Fruit fly (Drosophila melanogaster) whole organism, embryonic: ENCODE results near the gene mag.

Experiments used
- Asciz ChIP-seq: fragments of 200-800 bp; sonication (Bioruptor generic); optimal IDR thresholded peaks from 2 replicates; lab custom pipeline; 2017; ENCODE audit warnings: missing biosample characterization, mild to moderate bottlenecking, missing genetic modification characterization, missing genetic modification reagents
- CG10267 ChIP-seq: fragments of 200-800 bp; sonication (Bioruptor generic); optimal IDR thresholded peaks from 2 replicates; lab custom pipeline; 2018; ENCODE audit warnings: missing biosample characterization, mild to moderate bottlenecking, missing genetic modification characterization, moderate library complexity
- CG10959 ChIP-seq: fragments of 200-800 bp; sonication (Bioruptor generic); IDR thresholded peaks from 2 replicates; pipeline ENCODE4 v1.3.6; 2022; ENCODE audit warnings: missing biosample characterization, missing genetic modification characterization
- CG12391 ChIP-seq: fragments of 200-800 bp; sonication (Bioruptor generic); optimal IDR thresholded peaks from 3 replicates; lab custom pipeline; 2018; ENCODE audit warnings: missing biosample characterization, mild to moderate bottlenecking, missing genetic modification characterization, moderate library complexity
- CG13424 ChIP-seq: fragments of 200-800 bp; sonication (Bioruptor generic); optimal IDR thresholded peaks from 2 replicates; lab custom pipeline; 2019; ENCODE audit warnings: missing biosample characterization, mild to moderate bottlenecking, missing genetic modification characterization, moderate library complexity
- CG13624 ChIP-seq: fragments of 200-800 bp; sonication (Bioruptor generic); optimal IDR thresholded peaks from 2 replicates; lab custom pipeline; 2016; ENCODE audit warnings: missing biosample characterization, missing genetic modification characterization
- CG13894 ChIP-seq: fragments of 200-800 bp; sonication (Bioruptor generic); optimal IDR thresholded peaks from 3 replicates; lab custom pipeline; 2018; ENCODE audit warnings: missing biosample characterization, mild to moderate bottlenecking, missing genetic modification characterization, moderate library complexity
- CG14441 ChIP-seq: fragments of 200-800 bp; sonication (Bioruptor generic); IDR thresholded peaks from 2 replicates; pipeline ENCODE4 v1.3.6; 2022; ENCODE audit warnings: missing biosample characterization, missing genetic modification characterization
- CG15269 ChIP-seq: fragments of 200-800 bp; sonication (Bioruptor generic); optimal IDR thresholded peaks from 2 replicates; lab custom pipeline; 2018; ENCODE audit warnings: missing biosample characterization, mild to moderate bottlenecking, missing genetic modification characterization, moderate library complexity
- CG16863 ChIP-seq: fragments of 200-800 bp; sonication (Bioruptor generic); optimal IDR thresholded peaks from 3 replicates; lab custom pipeline; 2016; ENCODE audit warnings: missing biosample characterization, missing genetic modification characterization
- CG2678 ChIP-seq: fragments of 200-800 bp; sonication (Bioruptor generic); optimal IDR thresholded peaks from 3 replicates; lab custom pipeline; 2019; ENCODE audit warnings: missing biosample characterization, mild to moderate bottlenecking, missing genetic modification characterization, moderate library complexity
- CG30403 ChIP-seq: fragments of 200-800 bp; sonication (Bioruptor generic); optimal IDR thresholded peaks from 3 replicates; lab custom pipeline; 2016; ENCODE audit warnings: missing biosample characterization, missing genetic modification characterization
- CG33557 ChIP-seq: fragments of 200-800 bp; sonication (Bioruptor generic); optimal IDR thresholded peaks from 2 replicates; lab custom pipeline; 2019; ENCODE audit warnings: missing biosample characterization, mild to moderate bottlenecking, missing genetic modification characterization, moderate library complexity
- CG34422 ChIP-seq: fragments of 200-800 bp; sonication (Bioruptor generic); IDR thresholded peaks from 3 replicates; pipeline ENCODE4 v1.3.6; 2022; ENCODE audit warnings: missing biosample characterization, missing genetic modification characterization
- CG4404 ChIP-seq: fragments of 200-800 bp; sonication (Bioruptor generic); IDR thresholded peaks from 2 replicates; pipeline ENCODE4 v1.3.6; 2022; ENCODE audit warnings: missing biosample characterization, missing genetic modification characterization
- CG6254 ChIP-seq: fragments of 200-800 bp; sonication (Bioruptor generic); optimal IDR thresholded peaks from 3 replicates; lab custom pipeline; 2017; ENCODE audit warnings: mild to moderate bottlenecking, missing biosample characterization, missing genetic modification reagents, missing genetic modification characterization
- CG6689 ChIP-seq: fragments of 200-800 bp; sonication (Bioruptor generic); IDR thresholded peaks from 2 replicates; pipeline ENCODE4 v1.3.6; 2022; ENCODE audit warnings: missing biosample characterization, missing genetic modification characterization
- CG8281 ChIP-seq: fragments of 200-800 bp; sonication (Bioruptor generic); optimal IDR thresholded peaks from 2 replicates; lab custom pipeline; 2018; ENCODE audit warnings: missing biosample characterization, mild to moderate bottlenecking, missing genetic modification characterization, moderate library complexity
- CG8290 ChIP-seq, 3 experiments: fragments of 200-800 bp; sonication (Bioruptor generic); optimal IDR thresholded peaks; 2 replicates each; lab custom pipeline; 2016 to 2019; ENCODE audit warnings: missing biosample characterization in 3 of 3, missing genetic modification characterization in 3 of 3, mild to moderate bottlenecking in 2 of 3, moderate library complexity in 1 of 3
- CG8388 ChIP-seq: fragments of 200-800 bp; sonication (Bioruptor generic); optimal IDR thresholded peaks from 2 replicates; lab custom pipeline; 2019; ENCODE audit warnings: missing biosample characterization, mild to moderate bottlenecking, missing genetic modification characterization, moderate library complexity
- CG8765 ChIP-seq: fragments of 200-800 bp; sonication (Bioruptor generic); IDR thresholded peaks from 2 replicates; pipeline ENCODE4 v1.3.6; 2022; ENCODE audit warnings: missing biosample characterization, missing genetic modification characterization
- CG9609 ChIP-seq: fragments of 200-800 bp; sonication (Bioruptor generic); optimal IDR thresholded peaks from 3 replicates; lab custom pipeline; 2016; ENCODE audit warnings: missing biosample characterization, missing genetic modification characterization
- CG9876 ChIP-seq: fragments of 200-800 bp; sonication (Bioruptor generic); optimal IDR thresholded peaks from 2 replicates; lab custom pipeline; 2016; ENCODE audit warnings: missing biosample characterization, missing genetic modification characterization
- Dp ChIP-seq: fragments of 200-800 bp; sonication (Bioruptor generic); optimal IDR thresholded peaks from 2 replicates; lab custom pipeline; 2018; ENCODE audit warnings: missing biosample characterization, mild to moderate bottlenecking, missing genetic modification characterization, moderate library complexity
- Eip74EF ChIP-seq, 2 experiments: fragments of 200-800 bp in 1 of 2; fragments of >200 bp in 1 of 2; sonication (Bioruptor generic) in 1 of 2; optimal IDR thresholded peaks; 2 replicates each; lab custom pipeline; 2017 to 2019; ENCODE audit warnings: missing biosample characterization in 2 of 2, missing genetic modification characterization in 2 of 2, mild to moderate bottlenecking in 1 of 2, moderate library complexity in 1 of 2
- GATAe ChIP-seq: fragments of 200-800 bp; sonication (Bioruptor generic); conservative IDR thresholded peaks from 2 replicates; pipeline ENCODE4 v1.3.6; 2022; ENCODE audit warnings: missing biosample characterization, missing genetic modification characterization
- Hmr ChIP-seq: fragments of 200-800 bp; sonication (Bioruptor generic); optimal IDR thresholded peaks from 3 replicates; lab custom pipeline; 2017; ENCODE audit warnings: mild to moderate bottlenecking, missing biosample characterization, missing genetic modification reagents, missing genetic modification characterization
- Lpt ChIP-seq: fragments of >200 bp; optimal IDR thresholded peaks from 2 replicates; lab custom pipeline; 2018; ENCODE audit warnings: missing biosample characterization, missing genetic modification characterization
- Nf-YB ChIP-seq: fragments of 200-800 bp; sonication (Bioruptor generic); optimal IDR thresholded peaks from 3 replicates; lab custom pipeline; 2019; ENCODE audit warnings: missing biosample characterization, mild to moderate bottlenecking, missing genetic modification characterization, moderate library complexity
- Nf-YC ChIP-seq: fragments of 200-800 bp; optimal IDR thresholded peaks from 3 replicates; lab custom pipeline; 2019; ENCODE audit warnings: missing biosample characterization, mild to moderate bottlenecking, missing genetic modification characterization, moderate library complexity
- PHDP ChIP-seq: fragments of 200-800 bp; sonication (Bioruptor generic); optimal IDR thresholded peaks from 3 replicates; lab custom pipeline; 2018; ENCODE audit warnings: missing biosample characterization, mild to moderate bottlenecking, missing genetic modification characterization, moderate library complexity
- Pdp1 ChIP-seq, 2 experiments: fragments of 200-800 bp; sonication (Bioruptor generic); optimal IDR thresholded peaks; 3 replicates each; lab custom pipeline; 2016; ENCODE audit warnings: missing biosample characterization in 2 of 2, missing genetic modification characterization in 2 of 2, mild to moderate bottlenecking in 1 of 2, moderate library complexity in 1 of 2
- ara ChIP-seq: fragments of 200-800 bp; sonication (Bioruptor generic); IDR thresholded peaks from 2 replicates; pipeline ENCODE4 v1.3.6; 2022; ENCODE audit warnings: missing biosample characterization, missing genetic modification characterization
- chif ChIP-seq, 2 experiments: fragments of 200-800 bp; sonication (Bioruptor generic); optimal IDR thresholded peaks; 3 replicates each; lab custom pipeline; 2016; ENCODE audit warnings: missing biosample characterization in 2 of 2, missing genetic modification characterization in 2 of 2
- gem ChIP-seq: fragments of 200-800 bp; sonication (Bioruptor generic); optimal IDR thresholded peaks from 2 replicates; lab custom pipeline; 2019; ENCODE audit warnings: missing biosample characterization, mild to moderate bottlenecking, missing genetic modification characterization, moderate library complexity
- gsb-n ChIP-seq: fragments of 200-800 bp; sonication (Bioruptor generic); optimal IDR thresholded peaks from 3 replicates; lab custom pipeline; 2018; ENCODE audit warnings: missing biosample characterization, mild to moderate bottlenecking, missing genetic modification characterization
- jing ChIP-seq: fragments of 200-800 bp; sonication (Bioruptor generic); optimal IDR thresholded peaks from 2 replicates; lab custom pipeline; 2018; ENCODE audit warnings: missing biosample characterization, mild to moderate bottlenecking, missing genetic modification characterization
- mirr ChIP-seq: fragments of 200-800 bp; sonication (Bioruptor generic); optimal IDR thresholded peaks from 3 replicates; lab custom pipeline; 2018; ENCODE audit warnings: missing biosample characterization, mild to moderate bottlenecking, missing genetic modification characterization
- pan ChIP-seq, 4 experiments: fragments of >200 bp in 3 of 4; fragments of 200-800 bp in 1 of 4; sonication (Bioruptor generic) in 1 of 4; optimal IDR thresholded peaks in 3 of 4; IDR thresholded peaks in 1 of 4; 2 replicates each; pipeline versions ENCODE4 v1.3.6 to Lab custom; 2017 to 2022; ENCODE audit warnings: missing biosample characterization in 2 of 4, missing genetic modification characterization in 2 of 4, mixed read lengths in 1 of 4
- pum ChIP-seq: fragments of 200-800 bp; sonication (Bioruptor generic); optimal IDR thresholded peaks from 2 replicates; lab custom pipeline; 2016; ENCODE audit warnings: missing biosample characterization, missing genetic modification characterization
- rib ChIP-seq: fragments of 200-800 bp; sonication (Bioruptor generic); IDR thresholded peaks from 2 replicates; pipeline ENCODE4 v1.3.6; 2022; ENCODE audit warnings: missing biosample characterization, missing genetic modification characterization
- scrt ChIP-seq: fragments of 200-800 bp; sonication (Bioruptor generic); optimal IDR thresholded peaks from 2 replicates; lab custom pipeline; 2018; ENCODE audit warnings: missing biosample characterization, mild to moderate bottlenecking, missing genetic modification characterization, moderate library complexity
- sqz ChIP-seq: fragments of 200-800 bp; sonication (Bioruptor generic); optimal IDR thresholded peaks from 3 replicates; lab custom pipeline; 2018; ENCODE audit warnings: missing biosample characterization, mild to moderate bottlenecking, missing genetic modification characterization
- stwl ChIP-seq: fragments of 200-800 bp; sonication (Bioruptor generic); optimal IDR thresholded peaks from 3 replicates; lab custom pipeline; 2018; ENCODE audit warnings: missing biosample characterization, mild to moderate bottlenecking, missing genetic modification characterization, moderate library complexity
- ttk ChIP-seq: fragments of 200-800 bp; sonication (Bioruptor generic); IDR thresholded peaks from 2 replicates; pipeline ENCODE4 v2.1.2; 2022; ENCODE audit warnings: missing biosample characterization, missing genetic modification characterization
- tx ChIP-seq: fragments of 200-800 bp; sonication (Bioruptor generic); optimal IDR thresholded peaks from 2 replicates; lab custom pipeline; 2016; ENCODE audit warnings: missing biosample characterization, missing genetic modification characterization
- zf30C ChIP-seq: fragments of 200-800 bp; sonication (Bioruptor generic); optimal IDR thresholded peaks from 3 replicates; lab custom pipeline; 2018; ENCODE audit warnings: missing biosample characterization, mild to moderate bottlenecking, missing genetic modification characterization
- zfh1 ChIP-seq: fragments of 200-800 bp; sonication (Bioruptor generic); IDR thresholded peaks from 3 replicates; pipeline ENCODE4 v1.3.6; 2022; ENCODE audit warnings: missing biosample characterization, missing genetic modification characterization

mag gene

DNA sequence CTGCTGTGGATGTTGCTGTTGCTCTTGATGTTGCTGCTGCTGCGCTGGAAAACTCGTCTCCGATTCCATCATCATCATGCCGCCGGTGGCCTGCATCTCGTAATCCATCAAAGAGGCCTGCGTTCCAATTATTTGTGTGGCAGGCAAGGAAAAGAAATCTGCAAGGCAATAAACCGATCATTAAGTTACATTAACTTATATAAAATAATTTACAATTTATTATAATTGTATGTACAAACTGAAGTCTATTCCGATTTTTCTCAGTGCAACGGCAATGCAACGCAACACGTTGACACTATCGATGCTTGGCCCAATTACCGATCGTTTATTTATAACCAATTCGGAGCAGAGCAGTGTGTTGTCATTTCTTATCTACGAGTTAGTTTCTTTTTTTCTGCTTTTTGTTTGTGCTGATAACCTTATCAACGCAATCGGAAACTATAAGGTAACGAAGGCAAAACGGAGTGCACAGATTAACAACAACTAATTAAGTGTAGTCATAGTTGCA lies 10.6 kb downstream of the mag start (continued):
- TF ChIP-seq CG30403 (GFP tag; lab: Kevin White, UChicago), result peak; percentile 4
- TF ChIP-seq CG9876 (GFP tag; lab: Kevin White, UChicago), result no peak
- TF ChIP-seq CG10267, result peak; percentile 30
- TF ChIP-seq zf30C (GFP tag; lab: Kevin White, UChicago), result peak; percentile 77
- peak; percentile 58 for TF ChIP-seq gem (tag; lab: Kevin White, UChicago)
- TF ChIP-seq CG33557 (GFP tag; lab: Kevin White, UChicago), result no peak
- peak; percentile 65; the same call in 1 of the 3 replicates for TF ChIP-seq zfh1 (GFP tag; lab: Robert Waterston, UW)
- TF ChIP-seq CG13894, result no peak
- peak; percentile 51; the same call in 1 of the 2 replicates for TF ChIP-seq ara (GFP tag; lab: Robert Waterston, UW)
- TF ChIP-seq tx, result no peak
- TF ChIP-seq rib (GFP tag; lab: Robert Waterston, UW), result peak; percentile 23; the same call in 1 of the 2 replicates
- TF ChIP-seq jing, result peak; percentile 23
- peak; percentile 13 for TF ChIP-seq scrt
- TF ChIP-seq gsb-n (tag; lab: Kevin White, UChicago), result peak; percentile 42
- TF ChIP-seq chif (GFP tag; optimal IDR thresholded peaks at IDR 0.05; lab: Kevin White, UChicago), result no peak
- no peak for TF ChIP-seq CG8765
- peak; percentile 0 for TF ChIP-seq Nf-YB (GFP tag; lab: Kevin White, UChicago)
- TF ChIP-seq ttk (GFP tag; lab: Robert Waterston, UW), result peak; percentile 53; the same call in 1 of the 2 replicates
- TF ChIP-seq Lpt (GFP tag; lab: Kevin White, UChicago), result no peak
- TF ChIP-seq CG4404 (GFP tag; lab: Robert Waterston, UW), result 0 out of 2 replicates have a peak, but pooled peaks have one; percentile 14
- TF ChIP-seq CG16863, result no peak
- TF ChIP-seq Nf-YC (tag; lab: Kevin White, UChicago), result peak; percentile 33
- TF ChIP-seq pan (optimal IDR thresholded peaks at IDR 0.05; lab: Kevin White, UChicago), result no peak
- TF ChIP-seq pan (GFP tag; optimal IDR thresholded peaks at IDR 0.05 in 1 of 2, IDR thresholded peaks at IDR 0.05 in 1 of 2), result peak in 1 of 2 experiments; percentile 69
- peak; percentile 42 for TF ChIP-seq Hmr (GFP tag; lab: Kevin White, UChicago)
- peak; percentile 56 for TF ChIP-seq CG15269 (tag; lab: Kevin White, UChicago)
- peak in 1 of 2 experiments; percentile 46 for TF ChIP-seq Pdp1 (GFP tag; optimal IDR thresholded peaks at IDR 0.05; lab: Kevin White, UChicago)
- peak; percentile 63; the same call in 2 of the 3 replicates for TF ChIP-seq CG34422 (GFP tag; lab: Robert Waterston, UW)
- TF ChIP-seq CG8388, result peak; percentile 42
- no peak for TF ChIP-seq pum
- peak; percentile 76 for TF ChIP-seq Asciz (GFP tag; lab: Kevin White, UChicago)
- peak; percentile 38 for TF ChIP-seq CG2678 (tag; lab: Kevin White, UChicago)
- no peak for TF ChIP-seq CG8290 (GFP tag; optimal IDR thresholded peaks at IDR 0.05; lab: Kevin White, UChicago)
- peak in 1 of 2 experiments; percentile 34 for TF ChIP-seq CG8290 (tag; optimal IDR thresholded peaks at IDR 0.05; lab: Kevin White, UChicago)
- peak; percentile 68 for TF ChIP-seq CG14441 (GFP tag; lab: Robert Waterston, UW)
- no peak for TF ChIP-seq stwl
- TF ChIP-seq CG10959, result no peak
- TF ChIP-seq PHDP (tag; lab: Kevin White, UChicago), result peak; percentile 51
- no peak for TF ChIP-seq Dp
- peak; percentile 35 for TF ChIP-seq CG12391 (tag; lab: Kevin White, UChicago)
- TF ChIP-seq CG8281 (tag; lab: Kevin White, UChicago), result peak; percentile 19
- 0 out of 2 replicates have a peak, but pooled peaks have one; percentile 15 for TF ChIP-seq CG6689 (GFP tag; lab: Robert Waterston, UW)
- TF ChIP-seq mirr (GFP tag; lab: Kevin White, UChicago), result peak; percentile 48
- peak; percentile 71 for TF ChIP-seq CG6254 (GFP tag; lab: Kevin White, UChicago)
- TF ChIP-seq GATAe (GFP tag; lab: Robert Waterston, UW), result 0 out of 2 replicates have a peak, but pooled peaks have one; percentile 21
- TF ChIP-seq CG13424, result peak; percentile 44
- peak in 1 of 2 experiments; percentile 1 for TF ChIP-seq Eip74EF (GFP tag; optimal IDR thresholded peaks at IDR 0.05; lab: Kevin White, UChicago)
- no peak for TF ChIP-seq CG13624 (GFP tag; lab: Kevin White, UChicago)
- TF ChIP-seq CG9609, result no peak
- peak; percentile 64 for TF ChIP-seq sqz (GFP tag; lab: Kevin White, UChicago)
